Worm (Caenorhabditis elegans) whole organism, young adult: ENCODE measurements around the gene nhr-5.

Source experiments
- B0035.1 ChIP-seq: sonication (generic microtip); optimal IDR thresholded peaks from 2 replicates; lab custom pipeline; 2016; ENCODE audit warnings: missing genetic modification characterization, mild to moderate bottlenecking, missing compliant biosample characterization, missing genotype, missing genetic modification reagents
- C17E4.6 ChIP-seq: fragments of 200-800 bp; sonication (Bioruptor generic); IDR thresholded peaks from 2 replicates; pipeline ENCODE4 v1.3.6; 2022; ENCODE audit warnings: missing genetic modification reagents, missing genetic modification characterization, missing compliant biosample characterization
- F10E7.11 ChIP-seq: sonication (generic microtip); optimal IDR thresholded peaks from 2 replicates; lab custom pipeline; 2017; ENCODE audit warnings: mild to moderate bottlenecking, missing genetic modification characterization, moderate library complexity, missing compliant biosample characterization
- F23B12.7 ChIP-seq: sonication (generic microtip); optimal IDR thresholded peaks from 2 replicates; lab custom pipeline; 2017; ENCODE audit warnings: missing genetic modification characterization, mild to moderate bottlenecking, missing compliant biosample characterization, antibody characterized with exemption, moderate library complexity; ENCODE audit not compliant: insufficient read depth
- F52B5.7 ChIP-seq: sonication (generic microtip); optimal IDR thresholded peaks from 2 replicates; lab custom pipeline; 2016; ENCODE audit warnings: mild to moderate bottlenecking, missing genetic modification characterization, missing compliant biosample characterization
- F55B11.4 ChIP-seq: sonication (generic microtip); optimal IDR thresholded peaks from 2 replicates; lab custom pipeline; 2016; ENCODE audit warnings: missing compliant biosample characterization, missing genetic modification characterization, borderline replicate concordance; ENCODE audit not compliant: insufficient read depth
- F57C9.4 ChIP-seq: sonication (generic microtip); optimal IDR thresholded peaks from 2 replicates; lab custom pipeline; 2017; ENCODE audit warnings: mild to moderate bottlenecking, missing genetic modification characterization, missing compliant biosample characterization
- Y53G8AR.9 ChIP-seq: fragments of 200-800 bp; sonication (Bioruptor generic); conservative IDR thresholded peaks from 2 replicates; pipeline ENCODE4 v1.3.6; 2022; ENCODE audit warnings: missing genetic modification reagents, missing genetic modification characterization, missing compliant biosample characterization
- aptf-3 ChIP-seq: fragments of 200-800 bp; sonication (Bioruptor generic); IDR thresholded peaks from 2 replicates; pipeline ENCODE4 v1.3.6; 2022; ENCODE audit warnings: missing genetic modification characterization, missing compliant biosample characterization
- cebp-2 ChIP-seq: fragments of 200-800 bp; sonication (Bioruptor generic); IDR thresholded peaks from 2 replicates; pipeline ENCODE4 v1.3.6; 2022; ENCODE audit warnings: missing genetic modification characterization, missing compliant biosample characterization
- ceh-27 ChIP-seq: fragments of 200-800 bp; sonication (Bioruptor generic); optimal IDR thresholded peaks from 2 replicates; lab custom pipeline; 2018; ENCODE audit warnings: mild to moderate bottlenecking, missing genetic modification characterization, moderate library complexity, missing compliant biosample characterization
- ceh-58 ChIP-seq: fragments of 200-800 bp; sonication (Bioruptor generic); IDR thresholded peaks from 2 replicates; pipeline ENCODE4 v1.3.6; 2022; ENCODE audit warnings: missing genetic modification characterization, missing compliant biosample characterization
- chd-7 ChIP-seq: sonication (generic microtip); optimal IDR thresholded peaks from 2 replicates; lab custom pipeline; 2016; ENCODE audit warnings: mild to moderate bottlenecking, missing genetic modification characterization, moderate library complexity, missing compliant biosample characterization
- dox-1 ChIP-seq: fragments of 200-800 bp; sonication (Bioruptor generic); IDR thresholded peaks from 2 replicates; pipeline ENCODE4 v1.3.6; 2022; ENCODE audit warnings: missing genetic modification reagents, missing genetic modification characterization, missing compliant biosample characterization
- egl-18 ChIP-seq: fragments of 200-800 bp; sonication (Bioruptor generic); IDR thresholded peaks from 2 replicates; pipeline ENCODE4 v1.3.6; 2022; ENCODE audit warnings: missing genetic modification reagents, missing genetic modification characterization, missing compliant biosample characterization
- egrh-3 ChIP-seq: fragments of 200-800 bp; sonication (Bioruptor generic); IDR thresholded peaks from 2 replicates; pipeline ENCODE4 v1.3.6; 2022; ENCODE audit warnings: missing genetic modification reagents, missing genetic modification characterization, missing compliant biosample characterization
- hlh-26 ChIP-seq: fragments of 200-800 bp; sonication (Bioruptor generic); conservative IDR thresholded peaks from 2 replicates; pipeline ENCODE4 v1.3.6; 2022; ENCODE audit warnings: missing genetic modification reagents, missing genetic modification characterization, missing compliant biosample characterization
- hmg-1.2 ChIP-seq: fragments of 200-800 bp; sonication (Bioruptor generic); IDR thresholded peaks from 2 replicates; pipeline ENCODE4 v1.3.6; 2022; ENCODE audit warnings: missing genetic modification reagents, missing genetic modification characterization, missing compliant biosample characterization
- hsf-1 ChIP-seq: fragments of 200-800 bp; sonication (Bioruptor generic); IDR thresholded peaks from 2 replicates; pipeline ENCODE4 v1.3.6; 2022; ENCODE audit warnings: missing genetic modification reagents, missing genetic modification characterization, missing compliant biosample characterization
- let-526 ChIP-seq: fragments of 200-800 bp; sonication (Bioruptor generic); IDR thresholded peaks from 2 replicates; pipeline ENCODE4 v1.3.6; 2022; ENCODE audit warnings: missing genetic modification reagents, missing genetic modification characterization, missing compliant biosample characterization
- lin-35 ChIP-seq, 3 experiments: fragments of 150-350 bp in 2 of 3; sonication (generic microtip) in 1 of 3; optimal IDR thresholded peaks; 2 replicates each; lab custom pipeline; 2014 to 2018; ENCODE audit warnings: missing biosample characterization in 3 of 3, missing genetic modification characterization in 3 of 3, missing genetic modification reagents in 3 of 3
- lir-1 ChIP-seq: fragments of 200-800 bp; sonication (Bioruptor generic); conservative IDR thresholded peaks from 2 replicates; pipeline ENCODE4 v1.3.6; 2022; ENCODE audit warnings: missing genetic modification reagents, missing genetic modification characterization, missing compliant biosample characterization
- lsy-27 ChIP-seq: sonication (generic microtip); optimal IDR thresholded peaks from 2 replicates; lab custom pipeline; 2017; ENCODE audit warnings: missing genetic modification characterization, mild to moderate bottlenecking, missing compliant biosample characterization, antibody characterized with exemption, missing genotype, borderline replicate concordance; ENCODE audit not compliant: insufficient read depth
- madf-6 ChIP-seq: fragments of 200-800 bp; sonication (Bioruptor generic); IDR thresholded peaks from 2 replicates; pipeline ENCODE4 v1.3.6; 2022; ENCODE audit warnings: missing genetic modification reagents, missing genetic modification characterization, missing compliant biosample characterization
- mcd-1 ChIP-seq: fragments of 200-800 bp; sonication (Bioruptor generic); IDR thresholded peaks from 2 replicates; pipeline ENCODE4 v1.3.6; 2022; ENCODE audit warnings: missing genetic modification reagents, missing genetic modification characterization, missing compliant biosample characterization
- nfya-1 ChIP-seq: sonication (generic microtip); optimal IDR thresholded peaks from 2 replicates; lab custom pipeline; 2017; ENCODE audit warnings: antibody characterized with exemption, missing compliant biosample characterization, missing genetic modification characterization, borderline replicate concordance; ENCODE audit not compliant: insufficient read depth
- nfyb-1 ChIP-seq: fragments of 200-800 bp; sonication (Bioruptor generic); IDR thresholded peaks from 2 replicates; pipeline ENCODE4 v1.3.6; 2022; ENCODE audit warnings: missing genetic modification reagents, missing genetic modification characterization, missing compliant biosample characterization
- nhr-120 ChIP-seq: fragments of 200-800 bp; sonication (Bioruptor generic); IDR thresholded peaks from 2 replicates; pipeline ENCODE4 v1.3.6; 2022; ENCODE audit warnings: missing genetic modification characterization, missing compliant biosample characterization
- rcor-1 ChIP-seq: fragments of 200-800 bp; sonication (Bioruptor generic); IDR thresholded peaks from 2 replicates; pipeline ENCODE4 v1.3.6; 2022; ENCODE audit warnings: missing genetic modification reagents, missing genetic modification characterization, missing compliant biosample characterization
- sea-2 ChIP-seq: fragments of 200-800 bp; sonication (Bioruptor generic); IDR thresholded peaks from 2 replicates; pipeline ENCODE4 v1.3.6; 2022; ENCODE audit warnings: missing genetic modification characterization, missing compliant biosample characterization
- snpc-3.4 ChIP-seq: sonication (generic microtip); optimal IDR thresholded peaks from 2 replicates; lab custom pipeline; 2017; ENCODE audit warnings: missing genetic modification characterization, mild to moderate bottlenecking, missing compliant biosample characterization, antibody characterized with exemption, moderate library complexity, missing genotype, missing genetic modification reagents
- snpc-4 ChIP-seq, 5 experiments: fragments of 150-350 bp in 1 of 5; sonication (generic microtip) in 4 of 5; optimal IDR thresholded peaks; 2 replicates each; lab custom pipeline; 2014 to 2018; ENCODE audit warnings: missing genetic modification characterization in 5 of 5, missing biosample characterization in 3 of 5, antibody characterized with exemption in 2 of 5, mild to moderate bottlenecking in 2 of 5, missing compliant biosample characterization in 2 of 5, missing genotype in 2 of 5, moderate library complexity in 2 of 5, missing genetic modification reagents in 1 of 5
- tlf-1 ChIP-seq: fragments of 200-800 bp; sonication (Bioruptor generic); optimal IDR thresholded peaks from 2 replicates; lab custom pipeline; 2018; ENCODE audit warnings: mild to moderate bottlenecking, missing genetic modification characterization, missing compliant biosample characterization
- ztf-18 ChIP-seq: sonication (generic microtip); optimal IDR thresholded peaks from 2 replicates; lab custom pipeline; 2016; ENCODE audit warnings: missing genotype, mild to moderate bottlenecking, missing genetic modification characterization, missing compliant biosample characterization
- ztf-6 ChIP-seq: fragments of 200-800 bp; sonication (Bioruptor generic); IDR thresholded peaks from 2 replicates; pipeline ENCODE4 v1.3.6; 2022; ENCODE audit warnings: missing genetic modification reagents, missing genetic modification characterization, missing compliant biosample characterization

The nhr-5 gene

DNA sequence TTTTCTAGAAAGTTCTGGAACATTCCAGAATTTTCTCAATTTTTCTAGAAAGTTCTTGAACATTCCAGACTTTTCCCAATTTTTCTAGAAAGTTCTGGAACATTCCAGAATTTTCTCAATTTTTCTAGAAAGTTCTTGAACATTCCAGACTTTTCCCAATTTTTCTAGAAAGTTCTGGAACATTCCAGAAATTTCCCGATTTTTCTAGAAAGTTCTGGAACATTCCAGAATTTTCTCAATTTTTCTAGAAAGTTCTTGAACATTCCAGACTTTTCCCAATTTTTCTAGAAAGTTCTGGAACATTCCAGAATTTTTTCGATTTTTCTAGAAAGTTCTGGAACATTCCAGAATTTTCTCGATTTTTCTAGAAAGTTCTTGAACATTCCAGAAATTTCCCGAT, 26.0 kb upstream of the nhr-5 start:
- peak; percentile 94 for TF ChIP-seq hsf-1

DNA sequence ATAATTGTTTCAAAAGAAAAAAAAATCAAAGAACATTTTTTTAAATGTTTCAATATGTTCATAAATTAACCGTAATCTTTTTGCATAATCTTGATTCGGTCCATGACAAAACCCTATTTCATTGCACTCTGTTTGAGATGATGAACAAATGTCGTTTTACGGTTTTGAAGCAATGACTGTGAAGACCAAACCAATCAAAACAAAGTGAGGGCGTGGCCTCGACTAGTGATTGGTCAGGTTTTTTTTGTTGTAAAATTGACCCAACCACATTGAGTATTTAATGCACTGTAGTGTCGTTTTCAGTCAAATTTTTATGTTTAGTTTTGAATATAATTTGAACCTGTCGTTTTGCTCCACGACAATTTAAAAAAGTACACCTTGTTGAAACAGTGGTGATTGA, 22.6 kb upstream of the nhr-5 start:
- peak; percentile 70; the same call in 1 of the 2 replicates for TF ChIP-seq nfyb-1 (GFP tag; lab: Robert Waterston, UW)
- no peak for TF ChIP-seq ceh-58 (GFP tag; lab: Robert Waterston, UW)

DNA sequence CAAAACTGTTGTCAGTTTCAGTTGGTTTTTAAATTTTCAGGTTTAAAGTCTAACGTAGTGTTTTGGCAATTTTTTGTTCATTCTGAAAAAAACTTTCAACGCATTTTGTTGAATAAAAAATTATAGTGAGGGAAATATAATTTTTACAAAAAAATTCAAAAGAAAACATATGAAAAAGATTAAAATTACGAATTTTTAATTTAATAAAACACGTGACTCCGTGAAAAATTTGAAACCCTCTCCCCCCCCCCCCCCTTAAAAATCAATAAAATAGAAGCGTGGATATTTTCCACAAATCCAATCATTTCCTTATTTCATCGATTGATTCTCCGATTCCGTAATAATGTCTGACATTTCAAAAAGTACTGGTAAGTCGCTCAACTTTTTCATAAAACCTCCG, 21.9 kb upstream of the nhr-5 start, which contains the start of gene Y73F8A.20:
Gene Y73F8A.20 (plus strand): TSS at position 301 of the 400 bp plus-strand sequence.
- TF ChIP-seq Y53G8AR.9 (GFP tag; lab: Robert Waterston, UW) (no peak), ztf-18 (no peak), snpc-3.4 (tag; lab: Kevin White, UChicago) (no peak), dox-1 (no peak), egrh-3 (GFP tag; lab: Robert Waterston, UW) (no peak), madf-6 (no peak), F23B12.7 (no peak), F10E7.11 (tag; lab: Kevin White, UChicago) (no peak), tlf-1 (GFP tag; lab: Kevin White, UChicago) (no peak), hmg-1.2 (GFP tag; lab: Robert Waterston, UW) (no peak), F57C9.4 (no peak), lin-35 (GFP tag; optimal IDR thresholded peaks at IDR 0.05; lab: Kevin White, UChicago) (no peak), B0035.1 (tag; lab: Kevin White, UChicago) (no peak), C17E4.6 (GFP tag; lab: Robert Waterston, UW) (no peak), rcor-1 (GFP tag; lab: Robert Waterston, UW) (no peak), chd-7 (tag; lab: Kevin White, UChicago) (no peak), lir-1 (GFP tag; lab: Robert Waterston, UW) (no peak)

DNA sequence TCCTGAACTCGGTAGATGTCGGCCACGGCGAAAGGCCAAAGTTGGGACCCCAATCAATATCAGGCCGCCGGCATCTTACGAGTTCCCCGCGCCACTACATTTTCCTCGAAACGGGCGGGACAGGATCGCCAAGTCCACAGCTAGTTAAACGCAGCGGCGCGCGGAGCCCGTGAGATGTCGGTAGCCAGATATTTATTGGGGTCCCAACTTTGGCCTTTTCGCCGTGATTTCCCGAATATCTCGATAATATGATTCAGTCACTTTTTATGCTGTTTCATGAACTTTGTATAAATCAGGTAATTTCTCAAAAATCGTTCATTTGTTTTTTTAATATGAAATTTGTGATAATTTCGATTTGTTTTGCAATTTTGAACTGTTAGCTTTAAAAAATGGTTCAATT, 18.3 kb upstream of the nhr-5 start:
- TF ChIP-seq sea-2 (GFP tag; lab: Robert Waterston, UW), result no peak
- TF ChIP-seq snpc-4 (GFP tag; optimal IDR thresholded peaks at IDR 0.05; lab: Kevin White, UChicago), result peak; percentile 12
- TF ChIP-seq snpc-4 (tag; optimal IDR thresholded peaks at IDR 0.05; lab: Kevin White, UChicago), result peak in 2 of 4 experiments; percentile 10 to 84
- TF ChIP-seq hsf-1, result no peak
- no peak for TF ChIP-seq nfya-1 (tag; lab: Kevin White, UChicago)
- no peak for TF ChIP-seq lsy-27 (tag; lab: Kevin White, UChicago)
- no peak for TF ChIP-seq hlh-26 (GFP tag; lab: Robert Waterston, UW)
- TF ChIP-seq, all 124 proteins: peak for 1

DNA sequence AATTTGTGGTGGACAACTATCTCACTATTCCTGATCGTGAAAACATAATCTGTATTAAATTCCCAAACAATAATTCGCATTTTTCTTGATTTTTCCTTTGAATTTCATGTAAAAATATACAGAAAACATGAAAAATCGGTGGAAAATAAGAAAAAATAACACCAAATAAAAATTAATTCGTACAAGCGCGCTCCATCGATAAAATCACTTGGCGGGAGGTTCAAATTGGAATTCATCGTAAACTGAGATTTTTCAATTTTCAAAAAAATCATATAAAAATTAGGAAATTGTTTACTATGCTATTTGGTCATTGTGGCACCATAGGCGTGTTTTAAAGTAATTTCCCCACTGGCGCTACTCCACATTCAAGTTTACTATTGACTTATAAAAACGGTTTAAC, 17.5 kb upstream of the nhr-5 start:
- TF ChIP-seq aptf-3 (GFP tag; lab: Robert Waterston, UW), result no peak
- TF ChIP-seq ztf-18, result no peak
- no peak for TF ChIP-seq F55B11.4 (tag; lab: Kevin White, UChicago)
- TF ChIP-seq chd-7 (tag; lab: Kevin White, UChicago), result no peak
- no peak for TF ChIP-seq cebp-2 (GFP tag; lab: Robert Waterston, UW)
- TF ChIP-seq ceh-27 (GFP tag; lab: Kevin White, UChicago), result no peak
- TF ChIP-seq egl-18 (GFP tag; lab: Robert Waterston, UW), result no peak
- no peak for TF ChIP-seq lir-1 (GFP tag; lab: Robert Waterston, UW)
- TF ChIP-seq ztf-6 (GFP tag; lab: Robert Waterston, UW), result no peak
- no peak for TF ChIP-seq let-526 (GFP tag; lab: Robert Waterston, UW)
- no peak for TF ChIP-seq F52B5.7
- TF ChIP-seq nfyb-1 (GFP tag; lab: Robert Waterston, UW), result no peak
- TF ChIP-seq mcd-1 (GFP tag; lab: Robert Waterston, UW), result no peak
- no peak for TF ChIP-seq nhr-120 (GFP tag; lab: Robert Waterston, UW)
